Fruit fly (Drosophila melanogaster) whole organism: ENCODE measurements around the gene CG7573.

Experiments used
- CG8478 ChIP-seq: fragments of >200 bp; optimal IDR thresholded peaks from 2 replicates; lab custom pipeline; 2018; ENCODE audit warnings: inconsistent platforms
- Dll ChIP-seq: fragments of >200 bp; optimal IDR thresholded peaks from 2 replicates; lab custom pipeline; 2017
- pan ChIP-seq: fragments of >200 bp; optimal IDR thresholded peaks from 2 replicates; lab custom pipeline; 2017
- psq ChIP-seq: fragments of >200 bp; optimal IDR thresholded peaks from 2 replicates; lab custom pipeline; 2017
- usp ChIP-seq: fragments of >200 bp; optimal IDR thresholded peaks from 2 replicates; lab custom pipeline; 2017; ENCODE audit warnings: missing biosample characterization, missing genetic modification characterization, mixed read lengths

dm6 chr3L:11353002-11353401 lies 41.5 kb downstream of the CG7573 start:
- TF ChIP-seq pan (no peak), usp (GFP tag; lab: Kevin White, UChicago) (no peak), psq (no peak), CG8478 (lab: Kevin White, UChicago) (no peak), Dll (lab: Kevin White, UChicago) (no peak)
